Worm (Caenorhabditis elegans): ENCODE measurements around the gene gst-26.

The gst-26 gene

ce11 chrII:15164453-15164852 lies at the start of gene gst-26:
Gene gst-26, minus strand, starts transcription at chrII:15164553.
- TF ChIP-seq hmg-1.2 (GFP tag; IDR thresholded peaks at IDR 0.05) (no peak), nhr-80 (tag; optimal IDR thresholded peaks at IDR 0.05) (peak; percentile 39), tbp1 (GFP tag; optimal IDR thresholded peaks at IDR 0.05) (no peak), sptf-2 (GFP tag; optimal IDR thresholded peaks at IDR 0.05) (no peak), egl-18 (GFP tag; IDR thresholded peaks at IDR 0.05) (no peak)

- TF ChIP-seq aptf-2 (GFP tag; conservative IDR thresholded peaks at IDR 0.05), result no peak
- TF ChIP-seq B0035.1 (tag; optimal IDR thresholded peaks at IDR 0.05), result no peak
- TF ChIP-seq ets-4 (GFP tag; optimal IDR thresholded peaks at IDR 0.05), result no peak
- no peak for TF ChIP-seq gei-17 (GFP tag; optimal IDR thresholded peaks at IDR 0.05)
- no peak for TF ChIP-seq F23B12.7 (tag; optimal IDR thresholded peaks at IDR 0.05; ENCODE audit: insufficient read depth)
- TF ChIP-seq dox-1 (GFP tag; IDR thresholded peaks at IDR 0.05), result no peak
- no peak for TF ChIP-seq nhr-80 (tag; optimal IDR thresholded peaks at IDR 0.05)
- TF ChIP-seq bed-2 (GFP tag; IDR thresholded peaks at IDR 0.05), result no peak
- TF ChIP-seq nfya-2 (GFP tag; IDR thresholded peaks at IDR 0.05), result no peak
- no peak for TF ChIP-seq die-1 (tag; optimal IDR thresholded peaks at IDR 0.05)
- no peak for TF ChIP-seq nhr-90 (tag; optimal IDR thresholded peaks at IDR 0.05)
- no peak for TF ChIP-seq snpc-4 (GFP tag; optimal IDR thresholded peaks at IDR 0.05)
- no peak for TF ChIP-seq snpc-4 (tag; optimal IDR thresholded peaks at IDR 0.05)
- TF ChIP-seq ceh-27 (GFP tag; optimal IDR thresholded peaks at IDR 0.05), result no peak
- no peak for TF ChIP-seq let-526 (GFP tag; IDR thresholded peaks at IDR 0.05)
- no peak for TF ChIP-seq akir-1 (GFP tag; optimal IDR thresholded peaks at IDR 0.05)
These were observed 49.4 kb upstream of the gst-26 start for ce11 chrII:15213732-15214131.

- TF ChIP-seq Y79H2A.3 (GFP tag; conservative IDR thresholded peaks at IDR 0.05) (no peak), ceh-27 (GFP tag; optimal IDR thresholded peaks at IDR 0.05) (peak; percentile 54), lin-40 (tag; optimal IDR thresholded peaks at IDR 0.05) (peak; percentile 62), B0336.3 (GFP tag; IDR thresholded peaks at IDR 0.05) (peak; percentile 24; the same call in 1 of the 2 replicates), hmg-1.2 (GFP tag; IDR thresholded peaks at IDR 0.05) (0 out of 2 replicates have a peak, but pooled peaks have one; percentile 17), cebp-1 (GFP tag; IDR thresholded peaks at IDR 0.05) (no peak), cebp-1 (tag; optimal IDR thresholded peaks at IDR 0.05) (peak; percentile 61), nfyb-1 (GFP tag; IDR thresholded peaks at IDR 0.05) (0 out of 2 replicates have a peak, but pooled peaks have one; percentile 45), T26A5.8 (tag; optimal IDR thresholded peaks at IDR 0.05) (no peak), ztf-26 (tag; optimal IDR thresholded peaks at IDR 0.05) (peak; percentile 80)
These were observed 48.0 kb upstream of the gst-26 start for ce11 chrII:15212260-15212914.

- 0 out of 2 replicates have a peak, but pooled peaks have one; percentile 28 for TF ChIP-seq zfh-2 (GFP tag; conservative IDR thresholded peaks at IDR 0.05)
- TF ChIP-seq Y53F4B.3 (GFP tag; IDR thresholded peaks at IDR 0.05), result no peak
- TF ChIP-seq nhr-120 (GFP tag; IDR thresholded peaks at IDR 0.05), result no peak
- TF ChIP-seq madf-10 (tag; optimal IDR thresholded peaks at IDR 0.05), result no peak
- TF ChIP-seq snpc-1.1 (tag; optimal IDR thresholded peaks at IDR 0.05; ENCODE audit: insufficient read depth), result no peak
- peak; percentile 41; the same call in 1 of the 2 replicates for TF ChIP-seq hmg-1.2 (GFP tag; IDR thresholded peaks at IDR 0.05)
- TF ChIP-seq chd-7 (tag; optimal IDR thresholded peaks at IDR 0.05), result no peak
- no peak for TF ChIP-seq ama-1 (optimal IDR thresholded peaks at IDR 0.05)
- peak in 1 of 2 experiments; percentile 1 for TF ChIP-seq ama-1 (GFP tag; optimal IDR thresholded peaks at IDR 0.05)
These were observed 45.0 kb upstream of the gst-26 start for ce11 chrII:15209309-15209708.
